Worm (Caenorhabditis elegans): ENCODE results near the gene him-18.
"Not testable (repeated sequence)": the region's sequence is repeated elsewhere in the genome, so short reads cannot be mapped to it uniquely, and the experiment has no call there.

Gene him-18

ce11 chrIII:4748109-4748508 is 33.1 kb upstream of the him-18 start, which contains the start of gene col-89:
col-89 (plus strand) TSS chrIII:4748127.
- peak in 1 of 2 experiments; percentile 94 for TF ChIP-seq unc-62 (GFP tag; optimal IDR thresholded peaks at IDR 0.05 in 1 of 2)
- no peak for TF ChIP-seq unc-62 (tag; optimal IDR thresholded peaks at IDR 0.05)
- no peak for TF ChIP-seq F37D6.2 (tag; optimal IDR thresholded peaks at IDR 0.05)

DNA sequence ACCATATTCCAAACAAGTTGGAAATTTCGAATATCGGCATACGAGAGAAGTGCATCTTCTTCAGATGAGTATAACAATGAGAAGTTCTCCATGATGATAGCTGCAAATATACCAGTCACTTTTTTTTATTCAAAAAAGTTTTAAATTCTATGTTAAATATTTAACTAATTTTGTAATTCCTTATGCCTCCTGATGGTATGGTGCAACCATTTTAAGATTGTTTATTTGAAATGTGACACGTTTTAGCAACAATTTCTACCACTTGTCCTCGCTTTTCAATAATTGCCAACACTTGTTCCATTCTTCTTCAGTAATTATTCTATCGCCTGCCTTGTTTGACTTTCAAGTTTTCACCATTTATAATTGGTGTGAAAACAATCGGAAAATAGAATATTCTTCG is 30.9 kb upstream of the him-18 start, which contains the start of gene F17C8.6:
Gene F17C8.6, minus strand, starts transcription at position 101 of the 400 bp plus-strand sequence.
- TF ChIP-seq mxl-3 (GFP tag; optimal IDR thresholded peaks at IDR 0.05), result no peak
- no peak for TF ChIP-seq nhr-41 (GFP tag; IDR thresholded peaks at IDR 0.05)
- TF ChIP-seq zip-11 (GFP tag; IDR thresholded peaks at IDR 0.05), result no peak
- TF ChIP-seq set-16 (GFP tag; IDR thresholded peaks at IDR 0.05), result no peak

DNA sequence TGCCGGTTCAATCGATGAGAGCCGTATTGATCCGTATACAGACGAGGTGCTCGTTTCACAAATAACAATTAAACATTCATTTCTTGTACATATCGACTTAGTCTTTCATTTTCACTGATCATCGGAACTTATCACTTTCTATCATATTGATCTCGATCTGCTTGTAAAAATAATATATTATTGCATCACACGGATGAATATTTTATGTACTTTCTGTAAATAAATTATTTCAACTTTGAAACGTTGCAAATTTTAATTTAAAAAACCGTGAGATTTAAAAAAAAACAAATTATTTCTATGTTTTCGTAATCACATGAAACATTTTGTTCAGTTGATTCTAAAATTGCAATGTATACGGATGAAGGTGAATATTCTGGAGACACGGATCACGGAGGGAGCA is 27.6 kb upstream of the him-18 start, which contains the start of gene twk-6:
Gene twk-6, plus strand, starts transcription at position 301 of the 400 bp plus-strand sequence.
- TF ChIP-seq mdl-1 (tag; optimal IDR thresholded peaks at IDR 0.05); pha-4 (GFP tag; IDR thresholded peaks at IDR 0.05); pha-4 (tag; optimal IDR thresholded peaks at IDR 0.05); hif-1 (tag; optimal IDR thresholded peaks at IDR 0.05): not testable (repeated sequence)

- no peak for TF ChIP-seq ceh-20 (GFP tag; IDR thresholded peaks at IDR 0.05)
- peak; percentile 25 for TF ChIP-seq pqm-1 (tag; optimal IDR thresholded peaks at IDR 0.05)
- peak; percentile 26 for TF ChIP-seq mxl-3 (GFP tag; optimal IDR thresholded peaks at IDR 0.05)
- no peak for TF ChIP-seq T26A8.4 (GFP tag; IDR thresholded peaks at IDR 0.05)
- peak; percentile 29 for TF ChIP-seq nhr-11 (tag; optimal IDR thresholded peaks at IDR 0.05)
- TF ChIP-seq nhr-28 (tag; optimal IDR thresholded peaks at IDR 0.05), result peak; percentile 33
- peak; percentile 68 for TF ChIP-seq hlh-11 (tag; optimal IDR thresholded peaks at IDR 0.05)
- TF ChIP-seq D1046.2 (GFP tag; IDR thresholded peaks at IDR 0.05), result no peak
- TF ChIP-seq hlh-30 (tag; optimal IDR thresholded peaks at IDR 0.05; ENCODE audit: insufficient read depth), result peak; percentile 2
- peak in 1 of 2 experiments; percentile 7 for TF ChIP-seq unc-62 (GFP tag; optimal IDR thresholded peaks at IDR 0.05 in 1 of 2)
- no peak for TF ChIP-seq unc-62 (tag; optimal IDR thresholded peaks at IDR 0.05)
Measured at ce11 chrIII:4740820-4741219, 25.8 kb upstream of the him-18 start.

DNA sequence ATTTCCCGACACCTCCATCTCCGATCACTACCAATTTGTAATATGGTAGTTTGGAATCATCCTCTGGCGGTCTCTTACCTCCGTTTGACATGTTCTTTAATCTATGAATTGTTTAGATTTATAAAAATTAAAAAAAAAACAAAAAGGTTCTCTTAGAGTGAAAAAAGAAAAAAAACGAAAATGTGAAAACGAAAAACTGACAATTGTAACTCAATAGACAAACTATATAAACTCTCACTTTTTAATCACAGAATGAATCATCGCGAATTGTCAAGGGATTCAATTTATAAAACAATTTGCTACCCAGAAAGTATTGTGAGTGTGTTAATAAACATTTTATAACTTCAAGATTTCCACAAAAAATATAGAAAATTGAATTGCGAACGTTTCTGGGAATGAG is 25.0 kb upstream of the him-18 start, which contains the start of gene ras-2:
Gene ras-2, minus strand, starts transcription at position 101 of the 400 bp plus-strand sequence.
- TF ChIP-seq ceh-32 (tag; optimal IDR thresholded peaks at IDR 0.05; ENCODE audit: poor library complexity) (no peak), lin-39 (tag; optimal IDR thresholded peaks at IDR 0.05) (no peak), F49E8.2 (tag; optimal IDR thresholded peaks at IDR 0.05; ENCODE audit: borderline replicate concordance) (no peak), ces-1 (GFP tag; optimal IDR thresholded peaks at IDR 0.05) (no peak), F44E2.7 (GFP tag; IDR thresholded peaks at IDR 0.05) (no peak), tra-1 (GFP tag; IDR thresholded peaks at IDR 0.05) (no peak), lin-29 (GFP tag; IDR thresholded peaks at IDR 0.05) (no peak), pqm-1 (tag; optimal IDR thresholded peaks at IDR 0.05) (no peak), mep-1 (tag; optimal IDR thresholded peaks at IDR 0.05) (no peak)

- no peak for TF ChIP-seq attf-4 (tag; optimal IDR thresholded peaks at IDR 0.05)
Measured at ce11 chrIII:4735443-4735842, 20.5 kb upstream of the him-18 start, which contains the start of gene F17C8.7. F17C8.7 (plus strand) TSS chrIII:4735743.

- TF ChIP-seq zip-11 (GFP tag; IDR thresholded peaks at IDR 0.05) (no peak), lir-3 (tag; optimal IDR thresholded peaks at IDR 0.05) (no peak), nhr-41 (GFP tag; IDR thresholded peaks at IDR 0.05) (no peak), nhr-10 (tag; optimal IDR thresholded peaks at IDR 0.05) (no peak)
Measured at ce11 chrIII:4734056-4734455, 19.1 kb upstream of the him-18 start, which contains the start of gene F17C8.9. F17C8.9 (plus strand) TSS chrIII:4734356.

Data from whole organism, L4 larva.